Worm (Caenorhabditis elegans) whole organism, young adult: ENCODE data around the gene F21C10.4.

Experiments
- F55B11.4 ChIP-seq: sonication (generic microtip); optimal IDR thresholded peaks from 2 replicates; lab custom pipeline; 2016; ENCODE audit warnings: missing compliant biosample characterization, missing genetic modification characterization, borderline replicate concordance; ENCODE audit not compliant: insufficient read depth
- pbrm-1 ChIP-seq: fragments of 200-800 bp; sonication (Bioruptor generic); IDR thresholded peaks from 2 replicates; pipeline ENCODE4 v1.3.6; 2022; ENCODE audit warnings: missing genetic modification reagents, missing genetic modification characterization, missing compliant biosample characterization

ce11 chrV:9108219-9108618, 18.2 kb upstream of the F21C10.4 start, which contains the start of gene F21C10.18:
- no peak for TF ChIP-seq pbrm-1 (GFP tag; lab: Robert Waterston, UW)
- TF ChIP-seq F55B11.4 (tag; lab: Kevin White, UChicago), result no peak
